Worm (Caenorhabditis elegans) whole organism, early embryonic: ENCODE data around the gene F02H6.7.
A peak's percentile ranks its signal among the peaks of the same experiment; 100 is the strongest.

ENCODE experiments used
- B0310.2 ChIP-seq: sonication (generic microtip); optimal IDR thresholded peaks from 2 replicates; lab custom pipeline; 2016; ENCODE audit warnings: mild to moderate bottlenecking, missing genetic modification characterization, missing compliant biosample characterization
- F13C5.2 ChIP-seq: sonication (generic microtip); optimal IDR thresholded peaks from 2 replicates; lab custom pipeline; 2017; ENCODE audit warnings: mild to moderate bottlenecking, missing genetic modification characterization, inconsistent platforms, missing compliant biosample characterization
- aly-1 ChIP-seq: sonication (generic microtip); optimal IDR thresholded peaks from 2 replicates; lab custom pipeline; 2016; ENCODE audit warnings: missing genetic modification characterization, missing compliant biosample characterization
- ama-1 ChIP-seq: fragments of 150-350 bp; optimal IDR thresholded peaks from 2 replicates; lab custom pipeline; 2014
- ceh-13 ChIP-seq: fragments of 200-800 bp; sonication (Bioruptor generic); optimal IDR thresholded peaks from 2 replicates; lab custom pipeline; 2018; ENCODE audit warnings: mild to moderate bottlenecking, missing genetic modification characterization, missing compliant biosample characterization
- ceh-36 ChIP-seq: sonication (generic microtip); optimal IDR thresholded peaks from 2 replicates; lab custom pipeline; 2016; ENCODE audit warnings: missing genetic modification characterization, inconsistent platforms, missing compliant biosample characterization
- ets-7 ChIP-seq: sonication (generic microtip); optimal IDR thresholded peaks from 2 replicates; lab custom pipeline; 2016; ENCODE audit warnings: missing genotype, missing genetic modification characterization, missing compliant biosample characterization
- flt-1 ChIP-seq: fragments of 200-800 bp; sonication (Bioruptor generic); IDR thresholded peaks from 2 replicates; pipeline ENCODE4 v1.3.6; 2022; ENCODE audit warnings: missing genetic modification characterization, missing compliant biosample characterization
- hmbx-1 ChIP-seq: sonication (generic microtip); optimal IDR thresholded peaks from 2 replicates; lab custom pipeline; 2016; ENCODE audit warnings: mild to moderate bottlenecking, missing genetic modification characterization, missing compliant biosample characterization
- hmg-4 ChIP-seq: fragments of 200-800 bp; sonication (Bioruptor generic); optimal IDR thresholded peaks from 2 replicates; lab custom pipeline; 2018; ENCODE audit warnings: mild to moderate bottlenecking, missing genetic modification characterization, missing compliant biosample characterization
- hnd-1 ChIP-seq: sonication (generic microtip); optimal IDR thresholded peaks from 2 replicates; lab custom pipeline; 2016; ENCODE audit warnings: missing genetic modification characterization, missing compliant biosample characterization
- pes-1 ChIP-seq: fragments of 200-800 bp; sonication (Bioruptor generic); IDR thresholded peaks from 2 replicates; pipeline ENCODE4 v1.3.6; 2022; ENCODE audit warnings: missing genetic modification reagents, missing genetic modification characterization, missing compliant biosample characterization
- scrt-1 ChIP-seq: fragments of 200-800 bp; sonication (Bioruptor generic); IDR thresholded peaks from 2 replicates; pipeline ENCODE4 v1.3.6; 2022; ENCODE audit warnings: missing genetic modification characterization, missing compliant biosample characterization
- sea-1 ChIP-seq: fragments of 200-800 bp; sonication (Bioruptor generic); conservative IDR thresholded peaks from 2 replicates; pipeline ENCODE4 v1.3.6; 2022; ENCODE audit warnings: missing genetic modification characterization, missing compliant biosample characterization
- tbx-11 ChIP-seq: fragments of 200-800 bp; sonication (Bioruptor generic); IDR thresholded peaks from 2 replicates; pipeline ENCODE4 v1.3.6; 2022; ENCODE audit warnings: missing genetic modification characterization, missing compliant biosample characterization
- tbx-37 ChIP-seq: fragments of 200-800 bp; sonication (Bioruptor generic); conservative IDR thresholded peaks from 2 replicates; pipeline ENCODE4 v1.3.6; 2022; ENCODE audit warnings: missing genetic modification reagents, missing genetic modification characterization, missing compliant biosample characterization
- tra-4 ChIP-seq: sonication (generic microtip); optimal IDR thresholded peaks from 2 replicates; lab custom pipeline; 2017; ENCODE audit warnings: missing genetic modification characterization, missing compliant biosample characterization

Gene F02H6.7

DNA sequence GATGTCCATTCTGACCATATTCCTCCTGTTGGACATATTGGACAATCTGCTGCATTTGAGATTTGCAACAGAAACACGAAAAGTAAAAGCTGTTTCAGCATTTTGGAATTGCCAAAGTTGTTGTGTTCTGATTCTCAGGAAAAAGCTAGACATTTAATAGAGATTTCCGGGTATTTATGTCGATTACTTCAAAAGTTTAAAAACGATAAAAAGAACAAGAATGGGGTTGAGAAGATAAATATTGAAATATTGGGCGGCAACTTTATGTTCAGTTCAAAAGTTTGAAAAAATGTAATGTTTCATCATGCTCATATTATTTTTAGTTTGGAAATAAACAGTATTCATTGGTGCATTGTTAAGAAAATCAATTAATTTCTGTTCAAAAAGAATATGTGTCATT, 11.0 kb upstream of the F02H6.7 start, which contains the start of gene Y64G10A.1:
TSS of gene Y64G10A.1 (minus strand) at position 101 of the 400 bp plus-strand sequence.
- TF ChIP-seq scrt-1 (GFP tag; lab: Robert Waterston, UW) = no peak
- no peak for TF ChIP-seq tbx-37 (GFP tag; lab: Robert Waterston, UW)
- no peak for TF ChIP-seq ceh-36 (tag; lab: Kevin White, UChicago)
- no peak for TF ChIP-seq ceh-13 (GFP tag; lab: Kevin White, UChicago)
- TF ChIP-seq hmbx-1 (tag; lab: Kevin White, UChicago) = no peak
- TF ChIP-seq B0310.2 (tag; lab: Kevin White, UChicago) = no peak
- TF ChIP-seq tbx-11 (GFP tag; lab: Robert Waterston, UW) = no peak
- no peak for TF ChIP-seq pes-1 (GFP tag; lab: Robert Waterston, UW)

DNA sequence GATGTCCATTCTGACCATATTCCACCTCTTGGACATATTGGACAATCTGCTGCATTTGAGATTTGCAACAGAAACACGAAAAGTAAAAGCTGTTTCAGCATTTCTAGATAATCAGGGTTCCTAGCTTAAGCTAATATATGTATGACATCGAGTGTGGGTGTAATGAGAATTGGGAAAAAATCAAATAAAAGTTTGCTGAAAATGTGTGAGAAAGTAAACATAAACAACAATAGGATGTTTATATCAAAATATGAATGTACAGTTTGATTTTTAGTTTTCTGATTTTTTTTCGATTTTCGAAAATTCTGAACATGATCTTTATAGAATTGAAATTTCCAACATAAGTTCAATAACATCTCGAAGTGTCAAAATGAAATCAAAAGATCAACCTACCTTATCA, 2.8 kb upstream of the F02H6.7 start, which contains the start of gene F02H6.6:
TSS of gene F02H6.6 (minus strand) at position 101 of the 400 bp plus-strand sequence.
- TF ChIP-seq F13C5.2 = no peak

DNA sequence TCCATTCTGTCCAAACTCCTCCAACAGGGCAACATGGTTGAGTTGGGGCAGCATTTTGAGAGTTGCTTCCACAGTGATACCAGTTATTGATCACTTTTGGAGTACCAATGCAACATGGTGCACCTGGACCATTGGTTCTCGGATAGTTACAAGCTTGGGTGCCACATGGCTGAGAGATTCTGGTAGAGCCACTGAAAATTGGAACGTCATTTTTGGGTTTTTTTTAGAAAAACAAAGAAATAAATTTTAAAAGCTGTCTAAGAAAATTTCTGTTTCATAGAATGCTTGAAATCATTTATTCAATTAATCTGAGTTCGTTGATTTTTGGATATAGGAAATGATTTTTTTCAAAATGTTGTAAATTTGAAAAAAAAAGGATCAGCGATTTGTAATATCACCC, 831 bp downstream of the F02H6.7 start:
- TF ChIP-seq ceh-36 (tag; lab: Kevin White, UChicago) = no peak
- no peak for TF ChIP-seq pes-1 (GFP tag; lab: Robert Waterston, UW)
- TF ChIP-seq flt-1 (GFP tag; lab: Robert Waterston, UW) = no peak
- no peak for TF ChIP-seq tra-4 (tag; lab: Kevin White, UChicago)

DNA sequence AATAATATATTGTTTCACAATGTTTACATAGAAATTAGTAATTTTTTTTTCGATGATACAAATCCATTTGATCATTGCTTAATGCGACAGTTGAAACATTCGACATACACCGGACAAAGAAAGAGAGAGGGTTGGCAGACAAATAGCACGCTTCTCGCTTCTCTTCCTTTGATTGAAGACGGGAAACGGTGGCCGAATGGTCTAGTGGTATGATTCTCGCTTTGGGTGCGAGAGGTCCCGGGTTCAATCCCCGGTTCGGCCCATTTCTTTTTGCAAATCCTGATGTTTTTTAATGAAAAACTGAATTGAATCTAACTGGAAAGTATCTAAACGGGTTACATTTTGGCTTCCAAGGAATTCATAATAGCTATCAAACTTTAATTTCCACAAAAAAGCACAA, 3.1 kb downstream of the F02H6.7 start:
- TF ChIP-seq flt-1 (GFP tag; lab: Robert Waterston, UW) = peak; percentile 39; the same call in 1 of the 2 replicates
- no peak for TF ChIP-seq tbx-37 (GFP tag; lab: Robert Waterston, UW)
- no peak for TF ChIP-seq ceh-13 (GFP tag; lab: Kevin White, UChicago)
- TF ChIP-seq aly-1 = no peak
- peak; percentile 58; the same call in 1 of the 2 replicates for TF ChIP-seq scrt-1 (GFP tag; lab: Robert Waterston, UW)
- TF ChIP-seq F13C5.2 = peak; percentile 36
- no peak for TF ChIP-seq pes-1 (GFP tag; lab: Robert Waterston, UW)
- TF ChIP-seq sea-1 = no peak
- TF ChIP-seq B0310.2 (tag; lab: Kevin White, UChicago) = no peak
- TF ChIP-seq hmbx-1 (tag; lab: Kevin White, UChicago) = no peak
- TF ChIP-seq hmg-4 (GFP tag; lab: Kevin White, UChicago) = no peak
- no peak for TF ChIP-seq ama-1 (lab: Kevin White, UChicago)
- no peak for TF ChIP-seq tra-4 (tag; lab: Kevin White, UChicago)
- TF ChIP-seq hnd-1 (tag; lab: Kevin White, UChicago) = peak; percentile 8
- TF ChIP-seq tbx-11 (GFP tag; lab: Robert Waterston, UW) = no peak

DNA sequence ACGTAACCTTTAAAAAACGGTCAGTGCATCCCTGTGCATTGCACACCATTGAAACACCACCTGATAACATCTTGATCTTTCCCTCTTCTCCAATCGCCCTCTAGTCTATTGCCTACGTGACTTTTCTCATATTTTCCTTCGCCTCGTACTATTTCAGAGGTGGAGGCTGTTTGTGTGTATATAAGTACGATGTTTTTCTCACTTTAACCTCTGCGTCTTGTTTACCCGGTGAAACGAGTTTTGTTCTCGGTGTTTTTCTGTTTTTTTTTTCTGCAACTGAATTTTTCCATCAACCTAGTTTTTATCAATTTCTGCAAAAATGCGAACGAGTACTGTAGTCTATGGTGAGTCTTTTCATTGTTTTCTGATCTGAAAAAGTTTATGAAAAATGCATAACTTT, 8.3 kb downstream of the F02H6.7 start, which contains the start of gene sqrd-1:
TSS of gene sqrd-1 (plus strand) at position 158 of the 400 bp plus-strand sequence.
- TF ChIP-seq ets-7 (tag; lab: Kevin White, UChicago) = no peak
- no peak for TF ChIP-seq sea-1
- TF ChIP-seq tbx-11 (GFP tag; lab: Robert Waterston, UW) = no peak
- TF ChIP-seq B0310.2 (tag; lab: Kevin White, UChicago) = no peak
- no peak for TF ChIP-seq pes-1 (GFP tag; lab: Robert Waterston, UW)
- TF ChIP-seq hnd-1 (tag; lab: Kevin White, UChicago) = no peak
- no peak for TF ChIP-seq tra-4 (tag; lab: Kevin White, UChicago)
- TF ChIP-seq aly-1 = no peak
- TF ChIP-seq ama-1 (lab: Kevin White, UChicago) = no peak
- TF ChIP-seq hmg-4 (GFP tag; lab: Kevin White, UChicago) = no peak
- TF ChIP-seq ceh-36 (tag; lab: Kevin White, UChicago) = no peak
- no peak for TF ChIP-seq F13C5.2

DNA sequence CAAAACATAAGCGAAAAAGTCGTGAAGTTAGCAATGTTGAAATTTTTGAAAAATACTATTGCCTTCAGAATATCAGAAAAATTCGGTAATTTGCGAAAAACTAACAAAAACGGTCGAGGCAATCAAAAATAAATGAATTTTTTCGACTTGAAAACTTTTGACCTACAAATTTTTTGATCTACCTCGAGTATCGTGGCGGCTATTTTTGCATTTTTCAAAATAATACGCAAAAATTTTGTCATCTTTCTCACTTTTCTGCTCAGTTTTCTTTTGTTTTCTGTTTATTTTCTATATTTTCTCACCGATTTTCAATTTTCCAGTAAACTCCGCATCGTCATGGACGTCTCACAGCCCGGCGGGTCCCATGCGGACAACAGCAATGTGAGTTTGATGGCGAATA, 12.2 kb downstream of the F02H6.7 start:
- TF ChIP-seq sea-1 = no peak
- no peak for TF ChIP-seq ama-1 (lab: Kevin White, UChicago)
- TF ChIP-seq tra-4 (tag; lab: Kevin White, UChicago) = no peak
- no peak for TF ChIP-seq tbx-37 (GFP tag; lab: Robert Waterston, UW)
- TF ChIP-seq B0310.2 (tag; lab: Kevin White, UChicago) = no peak
- TF ChIP-seq F13C5.2 = no peak
- no peak for TF ChIP-seq hnd-1 (tag; lab: Kevin White, UChicago)
- TF ChIP-seq ets-7 (tag; lab: Kevin White, UChicago) = no peak
- no peak for TF ChIP-seq pes-1 (GFP tag; lab: Robert Waterston, UW)

DNA sequence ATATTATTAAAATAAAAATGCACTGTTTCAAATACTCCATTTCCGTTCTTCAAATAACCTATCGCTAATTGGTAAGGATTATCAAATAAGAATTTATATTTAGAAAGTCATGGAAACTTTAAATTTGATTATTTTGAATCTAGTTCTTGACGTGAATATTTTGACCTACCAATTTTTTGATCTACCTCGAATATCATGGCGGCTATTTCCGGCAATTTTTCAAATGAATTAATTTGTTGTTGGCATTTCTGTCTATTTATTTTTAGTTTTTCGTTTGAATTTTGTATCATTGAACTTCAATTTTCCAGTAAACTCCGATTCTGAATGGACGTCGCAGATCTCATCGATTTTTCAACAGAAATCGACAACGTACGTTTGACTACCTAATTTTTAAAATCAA, 24.8 kb downstream of the F02H6.7 start, which contains the start of gene F02H6.3:
TSS of gene F02H6.3 (plus strand) at position 266 of the 400 bp plus-strand sequence.
- no peak for TF ChIP-seq tra-4 (tag; lab: Kevin White, UChicago)
- no peak for TF ChIP-seq tbx-37 (GFP tag; lab: Robert Waterston, UW)
- TF ChIP-seq B0310.2 (tag; lab: Kevin White, UChicago) = no peak
- no peak for TF ChIP-seq tbx-11 (GFP tag; lab: Robert Waterston, UW)
- TF ChIP-seq hmg-4 (GFP tag; lab: Kevin White, UChicago) = no peak
- no peak for TF ChIP-seq scrt-1 (GFP tag; lab: Robert Waterston, UW)
- no peak for TF ChIP-seq sea-1

DNA sequence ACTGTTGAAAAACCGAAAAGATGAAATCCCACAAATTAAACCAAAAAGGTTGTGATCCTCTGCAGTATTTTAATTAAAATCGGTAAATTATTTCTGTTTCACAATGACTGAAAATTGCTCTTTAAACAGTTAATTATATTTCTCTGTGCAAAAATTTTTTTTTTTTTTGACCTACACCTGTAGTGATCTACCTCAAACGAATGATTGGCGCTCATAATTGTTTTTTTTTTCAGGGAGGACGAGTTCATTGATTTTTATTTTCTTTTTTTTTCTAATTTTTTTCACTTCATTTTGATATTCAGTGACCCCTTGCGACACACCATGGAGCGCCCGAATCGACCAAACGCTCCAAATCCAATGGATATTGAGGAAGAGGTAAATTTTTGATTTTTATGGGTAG, 31.8 kb downstream of the F02H6.7 start, which contains the start of gene F02H6.2:
TSS of gene F02H6.2 (plus strand) at position 301 of the 400 bp plus-strand sequence.
- TF ChIP-seq tbx-11 (GFP tag; lab: Robert Waterston, UW) (no peak), ceh-13 (GFP tag; lab: Kevin White, UChicago) (no peak), tra-4 (tag; lab: Kevin White, UChicago) (no peak), hmg-4 (GFP tag; lab: Kevin White, UChicago) (no peak), aly-1 (no peak), pes-1 (GFP tag; lab: Robert Waterston, UW) (no peak), scrt-1 (GFP tag; lab: Robert Waterston, UW) (no peak), B0310.2 (tag; lab: Kevin White, UChicago) (no peak), hmbx-1 (tag; lab: Kevin White, UChicago) (no peak), F13C5.2 (no peak), sea-1 (no peak), ama-1 (lab: Kevin White, UChicago) (no peak), tbx-37 (GFP tag; lab: Robert Waterston, UW) (no peak), hnd-1 (tag; lab: Kevin White, UChicago) (no peak), ets-7 (tag; lab: Kevin White, UChicago) (no peak), ceh-36 (tag; lab: Kevin White, UChicago) (no peak), flt-1 (GFP tag; lab: Robert Waterston, UW) (no peak)
